Fruit fly (Drosophila melanogaster) whole organism: ENCODE results near the gene alpha4GT2.

ENCODE experiments used
- CG8478 ChIP-seq: fragments of >200 bp; optimal IDR thresholded peaks from 2 replicates; lab custom pipeline; 2018; ENCODE audit warnings: inconsistent platforms
- EcR ChIP-seq, 2 experiments: fragments of >200 bp; optimal IDR thresholded peaks; 2 replicates each; lab custom pipeline; 2017; ENCODE audit warnings: missing biosample characterization in 2 of 2, missing genetic modification characterization in 2 of 2, missing genetic modification reagents in 2 of 2
- pan ChIP-seq: fragments of >200 bp; optimal IDR thresholded peaks from 2 replicates; lab custom pipeline; 2017
- usp ChIP-seq: fragments of >200 bp; optimal IDR thresholded peaks from 2 replicates; lab custom pipeline; 2017; ENCODE audit warnings: missing biosample characterization, missing genetic modification characterization, mixed read lengths

DNA sequence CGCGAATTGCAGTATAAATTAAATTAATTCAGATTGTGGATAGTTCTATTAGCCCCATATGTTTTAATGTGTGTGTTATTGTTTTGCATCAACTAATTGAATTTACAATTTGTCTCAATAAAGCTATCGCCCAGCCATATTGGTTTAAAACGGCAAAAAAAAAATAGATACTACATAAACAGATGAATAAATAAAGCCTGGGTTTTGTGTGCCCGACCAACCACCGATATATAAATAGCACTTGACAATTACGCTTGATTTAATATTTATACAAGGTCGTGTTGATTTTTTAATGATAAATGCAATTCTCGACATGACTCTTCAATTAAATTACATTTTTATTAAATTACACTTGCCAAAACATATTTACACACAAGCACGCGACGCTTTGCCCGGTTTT, 38.4 kb downstream of the alpha4GT2 start:
- TF ChIP-seq pan (lab: Kevin White, UChicago) (no peak), CG8478 (lab: Kevin White, UChicago) (no peak), usp (no peak), EcR (GFP tag; optimal IDR thresholded peaks at IDR 0.05; lab: Kevin White, UChicago) (no peak)
